Fruit fly (Drosophila melanogaster): ENCODE results near the gene dos.

dos gene

dm6 chr3L:2554118-2554814 lies 34.9 kb upstream of the dos start, which contains the start of gene Spn (continued):
- peak; percentile 54 for TF ChIP-seq Sry-β (GFP tag; optimal IDR thresholded peaks at IDR 0.05)
- no peak for TF ChIP-seq CG6854 (GFP tag; optimal IDR thresholded peaks at IDR 0.05)
- no peak for TF ChIP-seq CG10147 (GFP tag; optimal IDR thresholded peaks at IDR 0.05)
- TF ChIP-seq twi (tag; optimal IDR thresholded peaks at IDR 0.05): no peak
- peak; percentile 60 for TF ChIP-seq sob (GFP tag; IDR thresholded peaks at IDR 0.05)
- TF ChIP-seq CG13775 (GFP tag; optimal IDR thresholded peaks at IDR 0.05): peak; percentile 21
- TF ChIP-seq CG6813 (GFP tag; optimal IDR thresholded peaks at IDR 0.05): no peak
- no peak for TF ChIP-seq CG9876 (GFP tag; optimal IDR thresholded peaks at IDR 0.05)
- TF ChIP-seq Mad (GFP tag; optimal IDR thresholded peaks at IDR 0.05): peak; percentile 18
- TF ChIP-seq CG9215 (GFP tag; IDR thresholded peaks at IDR 0.05): no peak
- TF ChIP-seq CG14710 (tag; optimal IDR thresholded peaks at IDR 0.05): peak; percentile 77
- no peak for TF ChIP-seq CG2889 (GFP tag; IDR thresholded peaks at IDR 0.05)
- no peak for TF ChIP-seq CG18476 (GFP tag; optimal IDR thresholded peaks at IDR 0.05)
- TF ChIP-seq fd96Cb (tag; optimal IDR thresholded peaks at IDR 0.05): no peak
- TF ChIP-seq CG13123 (GFP tag; optimal IDR thresholded peaks at IDR 0.05): no peak
- no peak for TF ChIP-seq Mes4 (GFP tag; optimal IDR thresholded peaks at IDR 0.05)
- no peak for TF ChIP-seq jing (GFP tag; optimal IDR thresholded peaks at IDR 0.05)
- no peak for TF ChIP-seq chn (GFP tag; optimal IDR thresholded peaks at IDR 0.05)
- TF ChIP-seq crc (GFP tag; optimal IDR thresholded peaks at IDR 0.05): no peak
- TF ChIP-seq CG7271 (tag; optimal IDR thresholded peaks at IDR 0.05): no peak
- no peak for TF ChIP-seq jigr1 (GFP tag; IDR thresholded peaks at IDR 0.05)
- TF ChIP-seq CG17568 (GFP tag; optimal IDR thresholded peaks at IDR 0.05): no peak
- TF ChIP-seq CG30431 (GFP tag; optimal IDR thresholded peaks at IDR 0.05): no peak
- TF ChIP-seq ham (GFP tag; IDR thresholded peaks at IDR 0.05): no peak
- TF ChIP-seq CG16779 (GFP tag; IDR thresholded peaks at IDR 0.05): no peak
- TF ChIP-seq psq (GFP tag; optimal IDR thresholded peaks at IDR 0.05): no peak
- TF ChIP-seq Nf-YB (GFP tag; optimal IDR thresholded peaks at IDR 0.05): no peak
- peak; percentile 99 for TF ChIP-seq chinmo (GFP tag; IDR thresholded peaks at IDR 0.05; ENCODE audit: partially characterized antibody)
- TF ChIP-seq vvl (GFP tag; IDR thresholded peaks at IDR 0.05): peak; percentile 76; the same call in 1 of the 2 replicates
- TF ChIP-seq emc (GFP tag; optimal IDR thresholded peaks at IDR 0.05): no peak
- TF ChIP-seq CG3163 (GFP tag; optimal IDR thresholded peaks at IDR 0.05): no peak
- TF ChIP-seq dan (GFP tag; IDR thresholded peaks at IDR 0.05): no peak
- TF ChIP-seq kni (GFP tag; optimal IDR thresholded peaks at IDR 0.05): no peak
- no peak for TF ChIP-seq CG11456 (GFP tag; IDR thresholded peaks at IDR 0.05)
- TF ChIP-seq CG3281 (GFP tag; optimal IDR thresholded peaks at IDR 0.05): no peak
- TF ChIP-seq CG33557 (GFP tag; optimal IDR thresholded peaks at IDR 0.05): no peak
- TF ChIP-seq Trl (optimal IDR thresholded peaks at IDR 0.05): no peak
- no peak for TF ChIP-seq Trl (GFP tag; optimal IDR thresholded peaks at IDR 0.05)
- TF ChIP-seq pan (optimal IDR thresholded peaks at IDR 0.05): no peak
- peak in 1 of 2 experiments; percentile 5 for TF ChIP-seq pan (GFP tag; optimal IDR thresholded peaks at IDR 0.05 in 1 of 2, IDR thresholded peaks at IDR 0.05 in 1 of 2)
- no peak for TF ChIP-seq CG8944 (GFP tag; optimal IDR thresholded peaks at IDR 0.05)
- no peak for TF ChIP-seq Meics (GFP tag; optimal IDR thresholded peaks at IDR 0.05)
- TF ChIP-seq E2f1 (GFP tag; IDR thresholded peaks at IDR 0.05): no peak
- no peak for TF ChIP-seq wdn (GFP tag; IDR thresholded peaks at IDR 0.05)
- no peak for TF ChIP-seq gcm (GFP tag; optimal IDR thresholded peaks at IDR 0.05)
- peak; percentile 25 for TF ChIP-seq mam (GFP tag; optimal IDR thresholded peaks at IDR 0.05)
- TF ChIP-seq CG17361 (GFP tag; IDR thresholded peaks at IDR 0.05): no peak
- peak; percentile 72 for TF ChIP-seq Rfx (GFP tag; IDR thresholded peaks at IDR 0.05)
- no peak for TF ChIP-seq CG10565 (GFP tag; optimal IDR thresholded peaks at IDR 0.05)
- no peak for TF ChIP-seq Hr78 (GFP tag; optimal IDR thresholded peaks at IDR 0.05)
- no peak for TF ChIP-seq ATbp (GFP tag; optimal IDR thresholded peaks at IDR 0.05)
